Fruit fly (Drosophila melanogaster) whole organism, embryonic: Measurements from ENCODE around the gene Snx17.

Source experiments
- Abd-B ChIP-seq: fragments of 200-800 bp; sonication (Bioruptor generic); optimal IDR thresholded peaks from 2 replicates; lab custom pipeline; 2018; ENCODE audit warnings: missing biosample characterization, mild to moderate bottlenecking, missing genetic modification characterization, moderate library complexity
- BEAF-32 ChIP-seq: fragments of 200-800 bp; sonication (Bioruptor generic); optimal IDR thresholded peaks from 3 replicates; lab custom pipeline; 2017; ENCODE audit warnings: missing biosample characterization, missing genetic modification characterization, mild to moderate bottlenecking, moderate library complexity, missing genetic modification reagents
- Blimp-1 ChIP-seq: fragments of 200-800 bp; sonication (Bioruptor generic); optimal IDR thresholded peaks from 3 replicates; lab custom pipeline; 2018; ENCODE audit warnings: missing biosample characterization, missing genetic modification characterization, mild to moderate bottlenecking, moderate library complexity, missing genetic modification reagents
- CG5953 ChIP-seq: fragments of 200-800 bp; sonication (Bioruptor generic); IDR thresholded peaks from 2 replicates; pipeline ENCODE4 v1.3.6; 2022; ENCODE audit warnings: missing biosample characterization, missing genetic modification characterization
- CG7357 ChIP-seq: fragments of 200-800 bp; sonication (Bioruptor generic); IDR thresholded peaks from 3 replicates; pipeline ENCODE4 v1.3.6; 2022; ENCODE audit warnings: missing biosample characterization, missing genetic modification characterization
- Doc2 ChIP-seq: fragments of 200-800 bp; sonication (Bioruptor generic); IDR thresholded peaks from 2 replicates; pipeline ENCODE4 v1.3.6; 2022; ENCODE audit warnings: missing biosample characterization, missing genetic modification characterization
- NFAT ChIP-seq: fragments of 200-800 bp; sonication (Bioruptor generic); IDR thresholded peaks from 2 replicates; pipeline ENCODE4 v1.3.6; 2022; ENCODE audit warnings: missing biosample characterization, missing genetic modification characterization
- NfI ChIP-seq: fragments of 200-800 bp; sonication (Bioruptor generic); optimal IDR thresholded peaks from 3 replicates; lab custom pipeline; 2018; ENCODE audit warnings: missing biosample characterization, mild to moderate bottlenecking, missing genetic modification characterization, moderate library complexity
- Ptx1 ChIP-seq: fragments of 200-800 bp; sonication (Bioruptor generic); IDR thresholded peaks from 2 replicates; pipeline ENCODE4 v1.3.6; 2022; ENCODE audit warnings: missing biosample characterization, missing genetic modification characterization
- gsb ChIP-seq: fragments of 200-800 bp; sonication (Bioruptor generic); IDR thresholded peaks from 2 replicates; pipeline ENCODE4 v1.3.6; 2022; ENCODE audit warnings: missing biosample characterization, missing genetic modification characterization
- lbe ChIP-seq: fragments of 200-800 bp; sonication (Bioruptor generic); optimal IDR thresholded peaks from 2 replicates; lab custom pipeline; 2016; ENCODE audit warnings: missing biosample characterization, mild to moderate bottlenecking, missing genetic modification characterization
- prd ChIP-seq, 3 experiments: fragments of >200 bp in 2 of 3; fragments of 200-800 bp in 1 of 3; sonication (Bioruptor generic) in 1 of 3; optimal IDR thresholded peaks in 2 of 3; IDR thresholded peaks in 1 of 3; 2 replicates in 2 of 3; 3 replicates in 1 of 3; pipeline versions ENCODE4 v1.3.6 to Lab custom; 2017 to 2022; ENCODE audit warnings: missing biosample characterization in 1 of 3, missing genetic modification characterization in 1 of 3
- toy ChIP-seq: fragments of 200-800 bp; sonication (Bioruptor generic); IDR thresholded peaks from 2 replicates; pipeline ENCODE4 v1.3.6; 2022; ENCODE audit warnings: missing biosample characterization, missing genetic modification characterization

dm6 chr2L:10206633-10207162, at the start of gene Snx17:
- TF ChIP-seq NfI (GFP tag; lab: Kevin White, UChicago) (no peak), Ptx1 (no peak), toy (GFP tag; lab: Robert Waterston, UW) (no peak), NFAT (no peak), Blimp-1 (GFP tag; lab: Kevin White, UChicago) (no peak), Doc2 (no peak), lbe (no peak), CG7357 (GFP tag; lab: Robert Waterston, UW) (no peak), Abd-B (no peak), CG5953 (no peak), gsb (GFP tag; lab: Robert Waterston, UW) (no peak), prd (optimal IDR thresholded peaks at IDR 0.05; lab: Kevin White, UChicago) (no peak), prd (GFP tag; IDR thresholded peaks at IDR 0.05; lab: Robert Waterston, UW) (no peak), BEAF-32 (GFP tag; lab: Kevin White, UChicago) (peak; percentile 3)
